Worm (Caenorhabditis elegans) whole organism, young adult: ENCODE measurements around the gene F29A7.3.

ENCODE experiments used
- D2030.7 ChIP-seq: fragments of 200-800 bp; sonication (Bioruptor generic); IDR thresholded peaks from 2 replicates; pipeline ENCODE4 v1.3.6; 2022; ENCODE audit warnings: missing genetic modification reagents, missing genetic modification characterization, missing compliant biosample characterization
- F39B2.1 ChIP-seq: fragments of 200-800 bp; sonication (Bioruptor generic); IDR thresholded peaks from 2 replicates; pipeline ENCODE4 v1.3.6; 2022; ENCODE audit warnings: missing genetic modification reagents, missing genetic modification characterization, missing compliant biosample characterization
- attf-3 ChIP-seq: fragments of 200-800 bp; sonication (Bioruptor generic); conservative IDR thresholded peaks from 2 replicates; pipeline ENCODE4 v1.3.6; 2022; ENCODE audit warnings: missing genetic modification reagents, missing genetic modification characterization, missing compliant biosample characterization
- attf-6 ChIP-seq: fragments of 200-800 bp; sonication (Bioruptor generic); IDR thresholded peaks from 2 replicates; pipeline ENCODE4 v1.3.6; 2022; ENCODE audit warnings: missing genetic modification reagents, missing genetic modification characterization, missing compliant biosample characterization
- snpc-1.1 ChIP-seq: sonication (generic microtip); optimal IDR thresholded peaks from 2 replicates; lab custom pipeline; 2017; ENCODE audit warnings: missing genetic modification characterization, mild to moderate bottlenecking, missing compliant biosample characterization, antibody characterized with exemption, moderate library complexity, missing genotype, missing genetic modification reagents; ENCODE audit not compliant: insufficient read depth
- snpc-3.4 ChIP-seq: sonication (generic microtip); optimal IDR thresholded peaks from 2 replicates; lab custom pipeline; 2017; ENCODE audit warnings: missing genetic modification characterization, mild to moderate bottlenecking, missing compliant biosample characterization, antibody characterized with exemption, moderate library complexity, missing genotype, missing genetic modification reagents
- sptf-2 ChIP-seq: fragments of 200-800 bp; sonication (Bioruptor generic); optimal IDR thresholded peaks from 2 replicates; lab custom pipeline; 2018; ENCODE audit warnings: mild to moderate bottlenecking, missing genetic modification characterization, missing compliant biosample characterization

DNA sequence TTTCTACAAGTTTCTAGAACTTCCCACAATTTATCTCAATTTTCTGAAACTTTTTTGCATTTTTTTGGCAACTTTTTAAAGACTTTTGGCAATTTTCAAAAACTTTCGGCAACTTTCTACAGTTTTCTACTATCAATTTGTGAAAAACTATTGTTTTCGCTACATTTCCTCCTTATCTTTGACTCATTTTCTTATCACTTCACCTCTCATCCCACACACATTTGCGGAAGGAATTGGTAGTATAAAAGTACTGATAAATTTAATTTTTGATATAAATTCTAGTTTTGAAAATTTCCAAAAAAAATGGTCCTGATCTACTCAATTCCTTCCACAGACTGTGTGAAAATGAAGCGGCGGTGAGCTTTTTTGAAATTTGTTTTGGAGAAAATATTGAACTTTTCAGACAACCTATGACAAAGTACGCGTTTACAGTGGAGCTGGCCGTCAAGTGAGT lies 3.5 kb upstream of the F29A7.3 start, which contains the start of gene F29A7.4:
- TF ChIP-seq F39B2.1 (no peak), attf-6 (GFP tag; lab: Robert Waterston, UW) (no peak), snpc-3.4 (tag; lab: Kevin White, UChicago) (no peak), D2030.7 (GFP tag; lab: Robert Waterston, UW) (no peak), attf-3 (no peak), sptf-2 (GFP tag; lab: Kevin White, UChicago) (no peak), snpc-1.1 (tag; lab: Kevin White, UChicago) (no peak)
